Worm (Caenorhabditis elegans): ENCODE measurements around the gene srh-116.
"Not testable (repeated sequence)": the region's sequence is repeated elsewhere in the genome, so short reads cannot be mapped to it uniquely, and the experiment has no call there.

srh-116 gene

DNA sequence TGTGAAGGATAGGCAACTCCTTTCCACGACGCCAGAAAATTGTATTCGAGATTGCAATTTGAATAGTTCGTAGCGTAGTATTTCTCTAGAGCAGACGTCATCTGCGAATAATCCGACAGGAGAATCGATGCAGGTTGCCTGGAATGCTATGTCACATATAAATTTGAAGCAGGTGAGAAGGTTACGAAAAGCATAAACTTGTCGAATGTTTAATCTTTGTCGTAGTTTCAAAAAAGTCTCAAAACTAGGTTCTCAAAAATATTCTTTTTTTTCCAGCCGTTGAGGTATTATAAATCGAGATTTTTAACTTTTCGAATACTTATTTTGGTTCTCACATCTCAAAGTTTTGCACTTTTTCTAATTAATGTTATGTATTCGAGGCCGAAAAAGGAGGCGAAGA, at the start of gene srh-116:
TSS of gene srh-116 (minus strand) at position 101 of the 400 bp plus-strand sequence.
- TF ChIP-seq ztf-23, ztf-29, T22C8.4 (GFP tag; IDR thresholded peaks at IDR 0.05): not testable (repeated sequence)

DNA sequence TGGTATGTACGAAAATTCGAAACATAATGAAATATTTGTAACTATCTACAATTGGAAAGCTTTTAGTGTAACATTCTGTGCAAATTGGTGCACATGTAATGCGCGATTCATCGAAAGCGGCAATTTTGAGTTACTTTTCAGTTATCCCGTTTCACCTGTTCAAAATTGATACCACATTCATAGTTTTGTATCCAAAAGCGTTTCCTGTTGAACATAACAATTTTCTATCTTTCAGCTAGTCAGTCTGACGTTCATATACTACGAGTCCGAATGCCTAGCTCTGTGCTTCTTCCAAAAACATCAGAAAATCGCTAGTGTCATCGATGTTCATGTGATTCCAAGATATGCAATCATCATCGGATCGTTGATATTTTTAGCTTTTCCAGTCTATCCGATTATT, 48.5 kb upstream of the srh-116 start:
- no peak for TF ChIP-seq tab-1 (GFP tag; IDR thresholded peaks at IDR 0.05)
- TF ChIP-seq ztf-23 (GFP tag; IDR thresholded peaks at IDR 0.05) = no peak
- TF ChIP-seq med-1 (GFP tag; optimal IDR thresholded peaks at IDR 0.05; ENCODE audit: insufficient read depth) = no peak
- no peak for TF ChIP-seq klf-2 (GFP tag; conservative IDR thresholded peaks at IDR 0.05)
- TF ChIP-seq cog-1 (tag; optimal IDR thresholded peaks at IDR 0.05) = no peak
- TF ChIP-seq ztf-29 (GFP tag; IDR thresholded peaks at IDR 0.05) = no peak
- no peak for TF ChIP-seq T22C8.4 (GFP tag; IDR thresholded peaks at IDR 0.05)
- TF ChIP-seq ref-1 (GFP tag; conservative IDR thresholded peaks at IDR 0.05) = no peak
- TF ChIP-seq flt-1 (GFP tag; IDR thresholded peaks at IDR 0.05) = no peak

DNA sequence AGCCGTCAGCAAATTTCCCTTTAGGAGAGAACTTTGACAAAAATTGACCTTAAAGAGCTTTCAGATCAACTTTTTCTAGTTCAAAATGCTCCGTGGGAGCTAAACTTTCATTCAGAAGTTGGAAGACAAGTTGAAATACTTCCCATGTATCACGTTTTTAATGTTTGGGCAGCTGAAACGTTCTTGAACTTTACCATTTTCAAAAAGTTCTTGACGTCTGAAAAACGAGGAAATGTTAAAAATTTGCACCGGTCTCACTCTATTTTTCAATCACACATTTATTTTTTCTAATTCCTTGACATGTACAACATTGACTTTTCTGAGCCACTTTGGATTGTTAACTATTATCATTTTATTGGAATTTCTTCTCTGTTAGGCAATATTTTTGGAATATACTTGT, 47.8 kb upstream of the srh-116 start, which contains the start of gene sri-70:
TSS of gene sri-70 (plus strand) at position 301 of the 400 bp plus-strand sequence.
- no peak for TF ChIP-seq ztf-23 (GFP tag; IDR thresholded peaks at IDR 0.05)
- TF ChIP-seq flt-1 (GFP tag; IDR thresholded peaks at IDR 0.05) = no peak
- TF ChIP-seq T22C8.4 (GFP tag; IDR thresholded peaks at IDR 0.05) = no peak
- TF ChIP-seq klf-2 (GFP tag; conservative IDR thresholded peaks at IDR 0.05) = no peak
- no peak for TF ChIP-seq cog-1 (tag; optimal IDR thresholded peaks at IDR 0.05)
- no peak for TF ChIP-seq ref-1 (GFP tag; conservative IDR thresholded peaks at IDR 0.05)
- no peak for TF ChIP-seq ztf-29 (GFP tag; IDR thresholded peaks at IDR 0.05)
- TF ChIP-seq tab-1 (GFP tag; IDR thresholded peaks at IDR 0.05) = no peak
- no peak for TF ChIP-seq med-1 (GFP tag; optimal IDR thresholded peaks at IDR 0.05; ENCODE audit: insufficient read depth)

DNA sequence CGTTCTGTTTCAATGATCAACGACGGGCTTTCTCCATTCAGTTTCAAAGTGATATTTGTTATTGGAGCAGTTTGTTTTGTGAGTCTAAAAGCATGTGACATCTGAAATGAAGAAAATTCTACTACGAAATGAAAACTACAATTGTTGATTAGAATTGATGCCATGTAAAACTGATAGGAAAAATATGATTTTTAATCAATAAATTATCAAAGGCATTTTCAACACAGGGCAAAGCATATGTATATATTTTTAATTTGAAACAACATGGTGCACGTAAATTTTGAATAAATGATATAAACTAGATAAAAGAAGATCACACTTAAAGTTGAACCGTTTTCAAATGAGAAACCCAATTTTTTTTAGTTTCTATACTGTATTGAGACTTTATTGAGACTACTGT, 46.4 kb upstream of the srh-116 start, which contains the start of gene K10G4.5:
TSS of gene K10G4.5 (minus strand) at position 101 of the 400 bp plus-strand sequence.
- TF ChIP-seq ztf-29 (GFP tag; IDR thresholded peaks at IDR 0.05) (no peak), flt-1 (GFP tag; IDR thresholded peaks at IDR 0.05) (no peak), T22C8.4 (GFP tag; IDR thresholded peaks at IDR 0.05) (no peak), klf-2 (GFP tag; conservative IDR thresholded peaks at IDR 0.05) (no peak), cog-1 (tag; optimal IDR thresholded peaks at IDR 0.05) (no peak), tab-1 (GFP tag; IDR thresholded peaks at IDR 0.05) (no peak), ref-1 (GFP tag; conservative IDR thresholded peaks at IDR 0.05) (no peak), ztf-23 (GFP tag; IDR thresholded peaks at IDR 0.05) (no peak), med-1 (GFP tag; optimal IDR thresholded peaks at IDR 0.05; ENCODE audit: insufficient read depth) (no peak)

DNA sequence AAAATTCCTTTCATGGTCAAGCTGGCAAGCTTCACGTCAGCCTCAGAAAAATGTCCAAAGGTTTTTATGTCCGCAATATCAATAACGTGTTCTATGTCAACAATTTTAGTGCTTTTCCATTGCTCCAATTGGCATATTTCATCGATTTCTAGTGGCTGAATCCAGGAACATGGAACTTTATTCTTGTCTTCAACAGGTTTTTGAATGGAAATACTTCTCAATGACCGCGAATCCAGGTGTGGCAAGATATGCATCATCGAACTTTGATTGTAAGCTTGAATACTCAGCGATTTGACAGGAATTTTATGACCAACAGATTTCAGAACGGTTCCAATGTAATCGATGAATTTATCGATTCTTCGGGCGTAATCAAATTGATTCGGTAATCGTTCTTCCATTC, 43.7 kb upstream of the srh-116 start:
- no peak for TF ChIP-seq ztf-29 (GFP tag; IDR thresholded peaks at IDR 0.05)
- TF ChIP-seq tab-1 (GFP tag; IDR thresholded peaks at IDR 0.05) = no peak
- no peak for TF ChIP-seq flt-1 (GFP tag; IDR thresholded peaks at IDR 0.05)
- TF ChIP-seq ref-1 (GFP tag; conservative IDR thresholded peaks at IDR 0.05) = no peak
- TF ChIP-seq med-1 (GFP tag; optimal IDR thresholded peaks at IDR 0.05; ENCODE audit: insufficient read depth) = no peak

DNA sequence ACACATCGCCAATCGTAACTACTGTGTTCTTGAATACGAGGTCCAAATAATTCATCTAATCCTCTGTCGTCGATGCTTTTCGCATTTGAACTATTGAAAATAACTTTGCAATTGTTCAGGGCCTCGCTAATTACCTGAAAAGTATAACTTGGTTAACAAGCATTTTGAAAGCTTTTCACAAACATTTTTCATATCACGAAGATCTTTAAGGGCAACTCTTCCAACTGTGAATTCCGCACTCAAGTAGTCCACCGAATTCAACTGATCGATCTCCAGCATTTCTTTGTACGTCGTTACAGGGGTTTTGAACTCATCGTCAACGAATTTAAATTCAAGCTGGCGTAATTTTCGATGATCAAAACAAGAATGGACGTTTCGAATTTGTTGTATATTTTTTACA, 41.5 kb upstream of the srh-116 start:
- no peak for TF ChIP-seq T22C8.4 (GFP tag; IDR thresholded peaks at IDR 0.05)
- TF ChIP-seq tab-1 (GFP tag; IDR thresholded peaks at IDR 0.05) = no peak
- TF ChIP-seq ztf-29 (GFP tag; IDR thresholded peaks at IDR 0.05) = no peak

DNA sequence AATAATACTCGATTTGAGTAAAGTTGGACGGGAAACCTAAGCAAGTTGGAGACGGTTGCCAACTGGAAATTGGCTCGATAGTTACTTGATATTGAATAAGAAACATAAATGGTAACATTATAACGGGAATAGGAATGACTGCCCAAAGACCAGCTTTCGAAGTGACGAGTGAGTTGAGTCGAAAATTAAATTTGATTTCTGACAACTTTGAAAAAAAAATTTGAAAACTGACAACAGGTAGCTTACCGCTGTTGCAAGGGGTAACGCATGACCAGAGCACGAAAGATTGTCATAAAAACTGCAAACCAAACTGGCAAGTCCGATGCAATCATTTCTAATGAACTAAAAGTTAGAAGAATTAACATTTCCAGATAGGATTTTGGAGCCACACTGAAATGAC, 37.8 kb upstream of the srh-116 start:
- TF ChIP-seq ref-1 (GFP tag; conservative IDR thresholded peaks at IDR 0.05) (no peak), cog-1 (tag; optimal IDR thresholded peaks at IDR 0.05) (no peak), klf-2 (GFP tag; conservative IDR thresholded peaks at IDR 0.05) (no peak), ztf-29 (GFP tag; IDR thresholded peaks at IDR 0.05) (no peak), flt-1 (GFP tag; IDR thresholded peaks at IDR 0.05) (no peak), T22C8.4 (GFP tag; IDR thresholded peaks at IDR 0.05) (no peak), med-1 (GFP tag; optimal IDR thresholded peaks at IDR 0.05; ENCODE audit: insufficient read depth) (no peak), ztf-23 (GFP tag; IDR thresholded peaks at IDR 0.05) (no peak), tab-1 (GFP tag; IDR thresholded peaks at IDR 0.05) (no peak)

DNA sequence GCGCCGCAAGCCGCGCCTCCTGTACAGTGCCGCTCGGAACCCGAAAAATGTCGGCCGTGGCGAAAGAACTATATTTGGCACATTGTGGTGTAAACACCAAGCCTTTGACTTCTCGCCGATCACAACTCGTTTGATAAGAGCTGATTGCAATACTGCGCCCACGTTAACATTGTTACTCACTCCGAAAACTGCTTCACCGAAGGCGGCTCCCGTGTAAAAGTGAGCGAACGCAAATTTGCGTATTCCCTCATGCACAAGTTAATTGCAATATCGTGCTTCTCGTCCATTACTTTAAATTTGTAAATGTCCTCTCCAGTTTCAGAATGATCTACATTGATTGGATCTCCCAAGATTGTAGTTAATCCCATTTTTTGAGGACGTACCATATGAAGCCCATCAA, 29.2 kb upstream of the srh-116 start:
- TF ChIP-seq flt-1 (GFP tag; IDR thresholded peaks at IDR 0.05) = no peak

DNA sequence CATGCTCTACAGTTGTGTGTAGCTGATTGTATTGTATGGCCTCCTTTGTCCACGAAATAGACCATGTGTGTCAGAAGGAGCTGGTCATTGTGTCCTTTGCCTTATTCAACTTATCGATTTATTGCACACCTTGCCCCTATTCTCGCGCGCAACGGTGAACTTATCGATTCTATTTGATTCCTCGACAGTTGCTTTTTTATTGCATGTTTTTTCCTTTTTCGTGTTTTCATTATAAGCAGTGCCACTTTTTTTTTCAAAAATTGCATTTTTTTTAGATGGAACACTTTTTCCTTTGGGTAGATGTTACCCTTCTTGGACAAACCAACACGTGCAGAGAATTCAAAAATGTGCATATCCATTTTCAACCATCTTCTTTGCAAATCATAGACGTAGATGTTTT, 18.3 kb upstream of the srh-116 start, which contains the start of gene K10G4.10:
TSS of gene K10G4.10 (plus strand) at position 301 of the 400 bp plus-strand sequence.
- TF ChIP-seq ref-1 (GFP tag; conservative IDR thresholded peaks at IDR 0.05) = no peak
- TF ChIP-seq ztf-23 (GFP tag; IDR thresholded peaks at IDR 0.05) = no peak
- no peak for TF ChIP-seq klf-2 (GFP tag; conservative IDR thresholded peaks at IDR 0.05)
- no peak for TF ChIP-seq tab-1 (GFP tag; IDR thresholded peaks at IDR 0.05)
- TF ChIP-seq T22C8.4 (GFP tag; IDR thresholded peaks at IDR 0.05) = no peak
- TF ChIP-seq med-1 (GFP tag; optimal IDR thresholded peaks at IDR 0.05; ENCODE audit: insufficient read depth) = no peak
- TF ChIP-seq cog-1 (tag; optimal IDR thresholded peaks at IDR 0.05) = no peak
- TF ChIP-seq flt-1 (GFP tag; IDR thresholded peaks at IDR 0.05) = no peak
- no peak for TF ChIP-seq ztf-29 (GFP tag; IDR thresholded peaks at IDR 0.05)

DNA sequence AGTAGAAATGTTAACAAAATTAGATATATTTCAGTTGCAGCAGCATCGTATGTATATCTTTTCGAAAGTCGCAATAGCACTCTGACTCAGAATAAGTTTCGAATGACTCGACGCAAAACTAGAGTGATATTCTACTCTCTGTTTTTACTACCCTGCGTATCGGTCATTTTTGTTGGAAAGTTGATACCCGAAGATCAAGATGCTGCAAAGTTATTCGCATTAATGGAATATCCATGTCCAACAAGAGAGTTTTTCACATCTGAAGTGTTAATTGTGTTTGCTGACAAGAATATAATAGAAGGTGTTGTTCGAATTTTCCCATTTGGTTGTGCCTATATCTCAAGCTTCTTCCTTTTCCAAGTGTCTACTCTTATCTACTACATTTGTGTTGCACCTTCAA, 17.2 kb upstream of the srh-116 start:
- TF ChIP-seq med-1 (GFP tag; optimal IDR thresholded peaks at IDR 0.05; ENCODE audit: insufficient read depth) (no peak), T22C8.4 (GFP tag; IDR thresholded peaks at IDR 0.05) (no peak), flt-1 (GFP tag; IDR thresholded peaks at IDR 0.05) (no peak)

DNA sequence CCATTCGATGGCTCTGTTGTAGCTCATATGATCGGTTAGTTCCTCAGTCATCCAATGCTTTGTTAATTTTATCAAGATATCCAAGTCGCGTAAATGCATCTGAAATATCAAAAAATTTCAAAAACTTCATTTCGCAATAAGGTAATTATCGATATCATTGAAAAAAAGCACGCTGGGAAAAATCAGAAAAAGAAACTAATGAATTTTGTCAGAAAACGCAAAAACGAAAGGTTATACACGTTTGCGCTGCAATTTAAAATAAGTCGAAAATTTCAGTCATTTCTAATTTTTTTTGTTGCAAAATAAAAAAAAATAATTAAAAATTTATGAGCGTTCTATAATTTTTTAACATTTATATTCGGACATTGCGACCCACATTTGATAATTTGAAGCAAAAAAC, 9.9 kb upstream of the srh-116 start, which contains the start of gene K10G4.3:
TSS of gene K10G4.3 (minus strand) at position 101 of the 400 bp plus-strand sequence.
- TF ChIP-seq T22C8.4, ztf-23, flt-1 (GFP tag; IDR thresholded peaks at IDR 0.05): not testable (repeated sequence)

Measured in whole organism, midembryonic.